Fruit fly (Drosophila melanogaster) whole organism, pupa: ENCODE measurements around the gene Hsp23.

Experiments used
- CG10348 ChIP-seq: fragments of 200-800 bp; sonication (Bioruptor generic); IDR thresholded peaks from 2 replicates; pipeline ENCODE4 v1.3.6; 2022; ENCODE audit warnings: missing biosample characterization, missing genetic modification characterization
- CG12605 ChIP-seq: fragments of 200-800 bp; sonication (Bioruptor generic); IDR thresholded peaks from 2 replicates; pipeline ENCODE4 v1.3.6; 2022; ENCODE audit warnings: missing biosample characterization, missing genetic modification characterization
- CG13204 ChIP-seq: fragments of 200-800 bp; sonication (Bioruptor generic); optimal IDR thresholded peaks from 2 replicates; lab custom pipeline; 2018; ENCODE audit warnings: missing biosample characterization, mild to moderate bottlenecking, missing genetic modification characterization, moderate library complexity
- CG14655 ChIP-seq: fragments of 200-800 bp; sonication (Bioruptor generic); optimal IDR thresholded peaks from 3 replicates; lab custom pipeline; 2017; ENCODE audit warnings: mild to moderate bottlenecking, missing biosample characterization, missing genetic modification reagents, missing genetic modification characterization
- CG15710 ChIP-seq: fragments of 200-800 bp; sonication (Bioruptor generic); optimal IDR thresholded peaks from 2 replicates; lab custom pipeline; 2018; ENCODE audit warnings: missing biosample characterization, mild to moderate bottlenecking, missing genetic modification characterization, moderate library complexity
- CG17806 ChIP-seq: fragments of 200-800 bp; sonication (Bioruptor generic); optimal IDR thresholded peaks from 2 replicates; lab custom pipeline; 2018; ENCODE audit warnings: missing biosample characterization, mild to moderate bottlenecking, missing genetic modification characterization, moderate library complexity
- CG32121 ChIP-seq: fragments of 200-800 bp; sonication (Bioruptor generic); IDR thresholded peaks from 2 replicates; pipeline ENCODE4 v1.3.6; 2022; ENCODE audit warnings: missing biosample characterization, missing genetic modification characterization
- CG34367 ChIP-seq: fragments of 200-800 bp; sonication (Bioruptor generic); optimal IDR thresholded peaks from 2 replicates; lab custom pipeline; 2018; ENCODE audit warnings: missing biosample characterization, mild to moderate bottlenecking, missing genetic modification characterization
- CG4496 ChIP-seq: fragments of 200-800 bp; sonication (Bioruptor generic); IDR thresholded peaks from 3 replicates; pipeline ENCODE4 v1.3.6; 2022; ENCODE audit warnings: missing biosample characterization, missing genetic modification characterization
- CG8159 ChIP-seq: fragments of 200-800 bp; sonication (Bioruptor generic); optimal IDR thresholded peaks from 3 replicates; lab custom pipeline; 2018; ENCODE audit warnings: missing biosample characterization, mild to moderate bottlenecking, missing genetic modification characterization, moderate library complexity
- CG8301 ChIP-seq: fragments of 200-800 bp; sonication (Bioruptor generic); optimal IDR thresholded peaks from 2 replicates; lab custom pipeline; 2018; ENCODE audit warnings: missing biosample characterization, mild to moderate bottlenecking, missing genetic modification characterization
- CG9948 ChIP-seq: fragments of 200-800 bp; sonication (Bioruptor generic); optimal IDR thresholded peaks from 2 replicates; lab custom pipeline; 2018; ENCODE audit warnings: missing biosample characterization, mild to moderate bottlenecking, missing genetic modification characterization, moderate library complexity
- D1 ChIP-seq: fragments of 200-800 bp; sonication (Bioruptor generic); optimal IDR thresholded peaks from 2 replicates; lab custom pipeline; 2018; ENCODE audit warnings: missing biosample characterization, mild to moderate bottlenecking, missing genetic modification characterization, moderate library complexity
- EcR ChIP-seq: fragments of 200-800 bp; sonication (Bioruptor generic); optimal IDR thresholded peaks from 3 replicates; lab custom pipeline; 2019; ENCODE audit warnings: missing biosample characterization, missing genetic modification characterization, mild to moderate bottlenecking, moderate library complexity, missing genetic modification reagents
- Ets98B ChIP-seq: fragments of 200-800 bp; sonication (Bioruptor generic); IDR thresholded peaks from 2 replicates; pipeline ENCODE4 v1.3.6; 2022; ENCODE audit warnings: missing biosample characterization, missing genetic modification characterization
- Pif1A ChIP-seq: fragments of 200-800 bp; sonication (Bioruptor generic); optimal IDR thresholded peaks from 3 replicates; lab custom pipeline; 2016; ENCODE audit warnings: missing biosample characterization, missing genetic modification characterization
- Pif1B ChIP-seq: fragments of 200-800 bp; sonication (Bioruptor generic); optimal IDR thresholded peaks from 3 replicates; lab custom pipeline; 2016; ENCODE audit warnings: missing biosample characterization, missing genetic modification characterization
- Snoo ChIP-seq: fragments of 200-800 bp; sonication (Bioruptor generic); optimal IDR thresholded peaks from 3 replicates; lab custom pipeline; 2017; ENCODE audit warnings: missing biosample characterization, mild to moderate bottlenecking, missing genetic modification characterization, inconsistent platforms
- fd96Ca ChIP-seq: fragments of 200-800 bp; sonication (Bioruptor generic); IDR thresholded peaks from 3 replicates; pipeline ENCODE4 v1.3.6; 2022; ENCODE audit warnings: missing biosample characterization, missing genetic modification characterization
- gl ChIP-seq: fragments of 200-800 bp; sonication (Bioruptor generic); optimal IDR thresholded peaks from 2 replicates; lab custom pipeline; 2018; ENCODE audit warnings: missing biosample characterization, mild to moderate bottlenecking, missing genetic modification characterization
- rn ChIP-seq: fragments of 200-800 bp; sonication (Bioruptor generic); IDR thresholded peaks from 2 replicates; pipeline ENCODE4 v1.3.6; 2022; ENCODE audit warnings: missing biosample characterization, missing genetic modification characterization

The Hsp23 gene

DNA sequence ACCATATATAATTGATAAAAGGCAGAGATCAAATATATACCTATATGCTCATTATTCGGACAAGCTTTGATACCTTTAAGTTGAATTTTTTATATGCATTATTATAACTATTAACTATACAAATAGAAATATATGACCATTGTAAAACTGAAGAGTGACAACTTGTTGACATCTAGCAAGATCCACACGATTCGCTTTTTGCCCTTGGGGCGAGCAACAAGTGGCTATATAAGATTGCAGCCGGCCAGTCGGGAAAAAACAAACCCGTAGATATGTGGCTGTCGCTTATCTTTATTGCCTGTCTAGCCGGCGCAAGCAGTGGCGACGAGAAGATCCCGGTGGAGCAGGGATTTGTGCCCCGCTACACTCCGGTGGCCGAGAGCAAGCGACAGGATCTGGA is 19.8 kb upstream of the Hsp23 start, which contains the start of gene CG34456:
Gene CG34456 (plus strand): TSS at position 215 of the 400 bp plus-strand sequence.
- TF ChIP-seq Snoo (tag; lab: Kevin White, UChicago): no peak
- TF ChIP-seq EcR (GFP tag; lab: Kevin White, UChicago): peak; percentile 20
- TF ChIP-seq CG8301: no peak
- TF ChIP-seq CG15710 (tag; lab: Kevin White, UChicago): no peak
- TF ChIP-seq D1 (tag; lab: Kevin White, UChicago): no peak
- no peak for TF ChIP-seq Ets98B (GFP tag; lab: Robert Waterston, UW)
- TF ChIP-seq CG4496 (GFP tag; lab: Robert Waterston, UW): 0 out of 3 replicates have a peak, but pooled peaks have one; percentile 41
- no peak for TF ChIP-seq rn

DNA sequence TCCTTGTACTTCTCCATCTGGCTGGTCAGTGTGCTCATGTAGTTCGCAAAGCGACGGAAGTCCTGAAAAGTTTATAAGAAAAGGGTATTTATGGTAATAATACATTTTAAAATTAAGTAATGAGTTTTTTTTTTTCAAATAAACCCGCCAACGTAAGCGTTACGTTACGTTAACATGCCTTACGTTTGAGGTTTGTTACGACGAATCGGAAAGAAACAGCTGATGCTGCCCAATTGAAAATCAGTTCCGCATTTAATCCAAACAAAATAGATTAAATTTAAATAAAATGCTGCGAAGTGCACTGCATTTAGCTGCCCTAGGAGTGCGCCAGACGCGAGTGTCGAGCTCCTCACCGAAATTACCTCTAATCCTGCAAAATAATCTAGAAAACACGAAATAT is 17.6 kb upstream of the Hsp23 start, which contains the start of gene mRRF1:
Gene mRRF1 (plus strand): TSS at position 220 of the 400 bp plus-strand sequence.
- no peak for TF ChIP-seq gl (tag; lab: Kevin White, UChicago)
- TF ChIP-seq CG10348 (GFP tag; lab: Robert Waterston, UW): no peak
- TF ChIP-seq Pif1A: no peak
- no peak for TF ChIP-seq CG15710 (tag; lab: Kevin White, UChicago)
- no peak for TF ChIP-seq CG12605 (GFP tag; lab: Robert Waterston, UW)
- no peak for TF ChIP-seq CG14655
- TF ChIP-seq Pif1B: no peak
- no peak for TF ChIP-seq CG32121 (GFP tag; lab: Robert Waterston, UW)
- TF ChIP-seq CG8301: no peak
- no peak for TF ChIP-seq CG13204 (GFP tag; lab: Kevin White, UChicago)
- no peak for TF ChIP-seq Ets98B (GFP tag; lab: Robert Waterston, UW)
- TF ChIP-seq CG17806 (tag; lab: Kevin White, UChicago): no peak
- TF ChIP-seq Snoo (tag; lab: Kevin White, UChicago): no peak
- no peak for TF ChIP-seq fd96Ca

DNA sequence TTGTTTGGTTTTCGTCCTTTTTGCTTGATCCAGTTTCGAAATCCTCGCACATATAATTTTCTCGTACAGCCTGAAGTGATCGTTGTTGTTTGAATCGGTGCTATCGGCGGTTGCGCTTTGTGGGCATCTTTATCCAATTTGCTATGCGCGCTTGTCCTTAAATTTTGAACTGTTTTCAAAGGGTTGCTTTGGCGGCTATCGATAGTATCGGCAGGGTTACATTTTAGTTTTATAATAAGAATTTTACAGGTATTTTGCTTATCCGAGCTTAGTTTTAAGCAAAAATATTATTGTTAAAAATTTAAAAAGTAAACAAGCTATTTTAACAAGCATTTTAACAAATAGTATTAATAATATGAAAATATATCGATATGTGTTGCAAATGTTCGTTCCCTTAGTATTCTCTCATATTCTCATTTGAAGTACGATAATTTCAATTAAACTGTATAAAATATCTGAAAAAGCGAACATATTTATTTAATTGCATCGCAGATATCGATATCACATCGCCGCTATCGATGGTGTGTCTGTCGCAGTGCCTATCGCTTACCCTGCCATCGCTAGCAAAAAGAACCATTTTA is 14.7 kb upstream of the Hsp23 start, which contains the start of the genes Klp67A and CG4452:
Gene Klp67A (minus strand): TSS at position 197 of the 581 bp plus-strand sequence.
Gene CG4452 (plus strand): TSS at position 528 of the 581 bp plus-strand sequence.
- TF ChIP-seq CG4496 (GFP tag; lab: Robert Waterston, UW): no peak

DNA sequence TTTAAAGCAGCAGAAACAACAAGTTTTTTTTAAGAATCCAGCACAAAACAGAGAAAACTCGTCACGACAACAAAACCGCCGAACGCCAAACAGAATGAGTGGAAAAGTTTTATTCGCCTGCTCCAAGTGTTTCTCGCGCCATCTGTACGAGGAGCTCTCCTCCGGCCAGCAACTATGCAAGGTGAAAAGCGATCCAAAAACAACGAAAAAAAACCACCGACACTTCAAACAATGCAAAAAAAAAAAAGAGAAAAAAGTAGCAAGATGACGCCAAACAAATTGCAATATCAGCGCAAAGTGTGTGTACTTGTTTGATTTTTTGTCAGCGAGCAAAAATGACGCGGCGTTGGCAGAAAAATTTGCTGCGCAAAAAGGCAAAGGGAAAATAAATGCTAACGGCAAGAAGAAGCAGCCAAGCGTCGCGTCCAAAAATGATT is 14.2 kb upstream of the Hsp23 start:
- TF ChIP-seq CG4496 (GFP tag; lab: Robert Waterston, UW): peak; percentile 73; the same call in 2 of the 3 replicates
- no peak for TF ChIP-seq CG14655
- peak; percentile 58 for TF ChIP-seq CG34367 (tag; lab: Kevin White, UChicago)
- peak; percentile 51 for TF ChIP-seq CG8301
- TF ChIP-seq fd96Ca: peak; percentile 72; the same call in 1 of the 3 replicates
- no peak for TF ChIP-seq CG10348 (GFP tag; lab: Robert Waterston, UW)
- peak; percentile 29 for TF ChIP-seq CG17806 (tag; lab: Kevin White, UChicago)
- peak; percentile 84 for TF ChIP-seq CG12605 (GFP tag; lab: Robert Waterston, UW)
- peak; percentile 53 for TF ChIP-seq Pif1B
- TF ChIP-seq Ets98B (GFP tag; lab: Robert Waterston, UW): peak; percentile 67; the same call in 1 of the 2 replicates
- peak; percentile 66 for TF ChIP-seq Pif1A
- no peak for TF ChIP-seq Snoo (tag; lab: Kevin White, UChicago)
- TF ChIP-seq rn: no peak
- TF ChIP-seq EcR (GFP tag; lab: Kevin White, UChicago): peak; percentile 3
- TF ChIP-seq CG8159 (tag; lab: Kevin White, UChicago): peak; percentile 53
- peak; percentile 47 for TF ChIP-seq CG13204 (GFP tag; lab: Kevin White, UChicago)
- peak; percentile 66 for TF ChIP-seq gl (tag; lab: Kevin White, UChicago)
- peak; percentile 19 for TF ChIP-seq CG9948 (tag; lab: Kevin White, UChicago)
- TF ChIP-seq CG32121 (GFP tag; lab: Robert Waterston, UW): peak; percentile 19; the same call in 1 of the 2 replicates
- TF ChIP-seq CG15710 (tag; lab: Kevin White, UChicago): peak; percentile 46
- TF ChIP-seq D1 (tag; lab: Kevin White, UChicago): no peak
- TF ChIP-seq, all 21 proteins: peak for 16

DNA sequence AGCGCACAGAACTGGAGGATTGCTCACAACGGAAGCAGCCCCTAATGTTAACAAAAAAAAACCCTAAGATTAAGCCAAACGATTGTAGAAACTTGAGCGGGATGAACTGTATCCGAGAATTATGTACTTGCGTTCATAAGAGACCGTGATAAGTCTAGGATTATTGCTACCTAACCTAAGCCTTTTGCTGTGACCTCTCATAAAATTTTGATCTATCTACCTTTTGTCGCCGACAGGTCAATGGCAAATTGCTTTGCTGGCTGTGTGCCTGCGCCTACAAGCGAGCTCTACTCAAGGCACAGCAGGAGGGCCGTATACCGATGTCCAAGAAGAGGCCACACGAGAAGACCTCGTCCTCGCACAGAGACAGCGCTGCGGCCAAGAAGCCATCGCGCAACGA is 13.0 kb upstream of the Hsp23 start:
- TF ChIP-seq CG8301 (no peak), CG8159 (tag; lab: Kevin White, UChicago) (no peak), CG15710 (tag; lab: Kevin White, UChicago) (no peak), gl (tag; lab: Kevin White, UChicago) (no peak), D1 (tag; lab: Kevin White, UChicago) (no peak), Pif1B (no peak), CG10348 (GFP tag; lab: Robert Waterston, UW) (no peak), CG14655 (no peak), Ets98B (GFP tag; lab: Robert Waterston, UW) (no peak), Pif1A (no peak)
- TF ChIP-seq, all 21 proteins: peak for 0

DNA sequence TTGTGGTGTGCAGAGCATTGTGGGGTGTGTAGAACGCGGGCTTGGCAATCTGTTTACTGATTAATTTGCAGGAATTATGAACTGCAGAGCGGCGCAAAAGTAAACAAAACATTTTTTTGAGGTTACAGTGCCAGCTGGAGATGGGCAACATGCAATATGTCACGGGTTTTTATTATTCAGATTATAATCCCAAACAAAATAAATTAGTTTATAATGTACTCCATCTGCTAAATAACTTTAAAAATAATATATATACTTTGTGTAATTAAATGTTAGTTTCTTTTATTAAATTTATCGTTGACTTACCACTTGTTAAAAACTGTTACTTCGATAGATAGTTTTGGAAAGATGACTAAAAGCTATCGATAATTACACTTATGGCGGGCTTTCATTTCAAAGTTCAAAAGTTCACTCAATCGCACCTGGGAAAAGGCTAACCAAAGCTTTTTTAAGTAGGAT is 10.7 kb upstream of the Hsp23 start, which contains the start of gene Fdx1:
Gene Fdx1 (minus strand): TSS at position 332 of the 459 bp plus-strand sequence.
- TF ChIP-seq CG4496 (GFP tag; lab: Robert Waterston, UW) (no peak), CG15710 (tag; lab: Kevin White, UChicago) (peak; percentile 30), CG14655 (no peak), CG34367 (tag; lab: Kevin White, UChicago) (no peak), CG17806 (tag; lab: Kevin White, UChicago) (no peak), D1 (tag; lab: Kevin White, UChicago) (no peak), CG12605 (GFP tag; lab: Robert Waterston, UW) (no peak), CG8301 (no peak), Ets98B (GFP tag; lab: Robert Waterston, UW) (peak; percentile 17; the same call in 1 of the 2 replicates), gl (tag; lab: Kevin White, UChicago) (no peak), Pif1B (no peak), fd96Ca (no peak), CG9948 (tag; lab: Kevin White, UChicago) (peak; percentile 4), Snoo (tag; lab: Kevin White, UChicago) (peak; percentile 33), CG8159 (tag; lab: Kevin White, UChicago) (peak; percentile 20), EcR (GFP tag; lab: Kevin White, UChicago) (peak; percentile 17), CG32121 (GFP tag; lab: Robert Waterston, UW) (no peak)
- TF ChIP-seq, all 21 proteins: peak for 6
